Fruit fly (Drosophila melanogaster): ENCODE measurements around the gene CG7290.

- no peak for TF ChIP-seq CG8478 (optimal IDR thresholded peaks at IDR 0.05)
- TF ChIP-seq Dll (optimal IDR thresholded peaks at IDR 0.05): no peak
- TF ChIP-seq psq (optimal IDR thresholded peaks at IDR 0.05): no peak
- no peak for TF ChIP-seq pan (optimal IDR thresholded peaks at IDR 0.05)
- TF ChIP-seq EcR (GFP tag; optimal IDR thresholded peaks at IDR 0.05): no peak
- TF ChIP-seq usp (GFP tag; optimal IDR thresholded peaks at IDR 0.05): no peak
Observed at dm6 chr3L:20237167-20237566, 31.3 kb upstream of the CG7290 start.

Measured in whole organism.